Worm (Caenorhabditis elegans) whole organism, midembryonic: ENCODE data around the gene W03F9.2.

Source experiments
- T22C8.4 ChIP-seq: fragments of 200-800 bp; sonication (Bioruptor generic); IDR thresholded peaks from 2 replicates; pipeline ENCODE4 v1.3.6; 2022; ENCODE audit warnings: missing genetic modification characterization, missing compliant biosample characterization
- cog-1 ChIP-seq: sonication (generic microtip); optimal IDR thresholded peaks from 2 replicates; lab custom pipeline; 2016; ENCODE audit warnings: missing genetic modification characterization, missing compliant biosample characterization
- flt-1 ChIP-seq: fragments of 200-800 bp; sonication (Bioruptor generic); IDR thresholded peaks from 2 replicates; pipeline ENCODE4 v1.3.6; 2022; ENCODE audit warnings: missing genetic modification characterization, missing compliant biosample characterization
- klf-2 ChIP-seq: fragments of 200-800 bp; sonication (Bioruptor generic); conservative IDR thresholded peaks from 2 replicates; pipeline ENCODE4 v1.3.6; 2022; ENCODE audit warnings: missing genetic modification reagents, missing genetic modification characterization, missing compliant biosample characterization
- med-1 ChIP-seq: sonication (generic microtip); optimal IDR thresholded peaks from 2 replicates; lab custom pipeline; 2017; ENCODE audit warnings: missing genetic modification characterization, mild to moderate bottlenecking, missing compliant biosample characterization, antibody characterized with exemption, missing genetic modification reagents; ENCODE audit not compliant: insufficient read depth
- ref-1 ChIP-seq: fragments of 200-800 bp; sonication (Bioruptor generic); conservative IDR thresholded peaks from 2 replicates; pipeline ENCODE4 v1.3.6; 2022; ENCODE audit warnings: missing genetic modification reagents, missing genetic modification characterization, missing compliant biosample characterization
- tab-1 ChIP-seq: fragments of 200-800 bp; sonication (Bioruptor generic); IDR thresholded peaks from 2 replicates; pipeline ENCODE4 v1.3.6; 2022; ENCODE audit warnings: missing genetic modification characterization, missing compliant biosample characterization
- ztf-23 ChIP-seq: fragments of 200-800 bp; sonication (Bioruptor generic); IDR thresholded peaks from 2 replicates; pipeline ENCODE4 v1.3.6; 2022; ENCODE audit warnings: missing genetic modification reagents, missing genetic modification characterization, missing compliant biosample characterization
- ztf-29 ChIP-seq: fragments of 200-800 bp; sonication (Bioruptor generic); IDR thresholded peaks from 2 replicates; pipeline ENCODE4 v1.3.6; 2022; ENCODE audit warnings: missing genetic modification reagents, missing genetic modification characterization, missing compliant biosample characterization

W03F9.2 gene

DNA sequence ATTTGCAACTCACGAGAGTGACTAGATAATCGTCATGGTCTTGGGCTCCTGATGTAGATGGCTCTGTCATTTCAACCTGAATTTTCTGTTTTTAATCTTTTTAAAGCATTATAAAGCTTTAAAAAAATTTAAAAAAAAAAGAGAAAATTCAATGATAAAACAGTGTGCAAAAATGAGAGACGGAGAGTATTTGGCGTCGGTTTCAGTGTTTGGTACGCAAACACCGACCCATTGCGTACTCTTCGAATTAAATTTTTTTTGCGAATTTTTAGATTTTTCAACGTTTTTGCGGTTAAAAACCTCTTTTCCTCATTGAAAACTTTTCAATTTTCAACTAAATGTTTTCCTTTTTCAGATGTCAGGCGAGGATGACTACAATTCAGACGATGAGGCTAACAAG, at the start of gene W03F9.2, which contains the start of gene sftb-2:
TSS of gene W03F9.2 (minus strand) at position 153 of the 400 bp plus-strand sequence.
TSS of gene sftb-2 (plus strand) at position 356 of the 400 bp plus-strand sequence.
- peak; percentile 33; the same call in 1 of the 2 replicates for TF ChIP-seq flt-1 (GFP tag; lab: Robert Waterston, UW)
- no peak for TF ChIP-seq ref-1 (GFP tag; lab: Robert Waterston, UW)
- TF ChIP-seq klf-2: no peak

ce11 chrV:176870-177467, 49.1 kb upstream of the W03F9.2 start, which contains the start of gene cul-3:
Gene cul-3 (plus strand): TSS chrV:177417.
- TF ChIP-seq ztf-23 (GFP tag; lab: Robert Waterston, UW) (no peak), T22C8.4 (no peak), cog-1 (tag; lab: Kevin White, UChicago) (no peak), med-1 (GFP tag; lab: Kevin White, UChicago) (no peak), flt-1 (GFP tag; lab: Robert Waterston, UW) (no peak), ref-1 (GFP tag; lab: Robert Waterston, UW) (no peak), klf-2 (no peak), tab-1 (no peak), ztf-29 (no peak)

- TF ChIP-seq tab-1 (no peak), ztf-29 (no peak), klf-2 (no peak), med-1 (GFP tag; lab: Kevin White, UChicago) (no peak), ref-1 (GFP tag; lab: Robert Waterston, UW) (no peak), T22C8.4 (no peak), cog-1 (tag; lab: Kevin White, UChicago) (no peak), flt-1 (GFP tag; lab: Robert Waterston, UW) (no peak), ztf-23 (GFP tag; lab: Robert Waterston, UW) (no peak)
Observed at ce11 chrV:174520-174919, 46.7 kb upstream of the W03F9.2 start.

ce11 chrV:173437-173836, 45.6 kb upstream of the W03F9.2 start:
- TF ChIP-seq flt-1 (GFP tag; lab: Robert Waterston, UW) (no peak), med-1 (GFP tag; lab: Kevin White, UChicago) (no peak), klf-2 (0 out of 2 replicates have a peak, but pooled peaks have one; percentile 31)

- TF ChIP-seq T22C8.4: no peak
Observed at ce11 chrV:172110-172509, 44.3 kb upstream of the W03F9.2 start, which contains the start of gene cfap-36. Gene cfap-36 (minus strand): TSS chrV:172210.

DNA sequence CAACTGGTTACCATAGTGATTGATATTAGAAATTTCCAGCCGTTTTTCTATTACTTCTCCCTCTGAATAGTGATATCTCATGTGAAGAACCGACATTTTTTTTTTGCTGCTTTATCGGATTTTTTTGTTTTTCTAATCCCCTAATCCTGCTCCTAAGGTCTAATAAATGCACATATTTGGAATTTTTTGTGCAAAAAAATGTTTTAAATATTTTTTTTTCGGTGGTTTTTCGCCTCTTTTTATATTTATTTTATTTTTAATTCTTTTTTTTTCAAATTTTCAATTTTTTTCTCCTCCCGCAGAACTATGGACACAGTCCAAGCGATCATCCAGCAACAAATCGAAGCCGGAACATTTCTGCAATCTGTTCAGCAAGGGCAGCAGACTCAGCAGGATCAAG, 38.9 kb upstream of the W03F9.2 start, which contains the start of gene Y108G3AL.2:
TSS of gene Y108G3AL.2 (plus strand) at position 301 of the 400 bp plus-strand sequence.
- TF ChIP-seq ztf-23 (GFP tag; lab: Robert Waterston, UW) (no peak), cog-1 (tag; lab: Kevin White, UChicago) (no peak), T22C8.4 (no peak)

DNA sequence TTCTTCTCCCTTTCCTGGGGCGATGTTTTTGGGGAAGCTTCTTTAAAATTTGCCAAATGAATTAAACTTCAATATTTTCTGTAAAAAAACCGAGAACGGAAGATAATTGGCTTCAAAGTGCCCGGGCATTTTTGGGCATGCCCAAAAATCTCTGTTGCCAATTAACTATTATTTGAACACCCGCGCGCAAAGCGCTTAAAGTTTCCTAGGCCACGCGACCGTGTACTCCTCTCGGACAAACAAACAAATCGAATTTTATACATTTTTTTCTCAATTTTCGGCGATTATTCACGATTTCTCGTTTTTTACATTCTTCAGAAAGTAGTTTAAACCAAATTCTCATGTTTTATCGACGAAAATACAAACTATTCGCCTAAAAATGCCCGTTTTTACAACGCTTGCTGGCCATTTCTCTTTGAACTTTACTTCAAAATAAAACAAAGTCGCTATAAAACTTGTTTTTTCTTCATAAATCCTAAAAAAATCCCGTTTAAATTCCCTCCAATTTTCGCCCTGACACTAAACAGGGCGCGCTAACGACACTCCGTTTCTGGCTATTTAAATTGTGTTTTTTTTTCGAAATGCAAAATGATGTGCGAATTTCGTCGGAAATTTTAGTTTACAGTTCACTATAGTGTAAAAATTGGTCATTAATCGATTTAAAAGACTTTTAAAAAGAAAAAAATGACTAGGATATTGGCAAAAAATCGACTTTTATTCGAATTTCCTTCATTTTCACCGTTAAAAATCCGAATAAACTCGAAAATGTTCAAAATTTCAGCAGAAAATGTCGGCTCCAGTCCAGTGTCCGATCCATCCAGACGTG, 28.4 kb upstream of the W03F9.2 start, which contains the start of gene ttb-1:
TSS of gene ttb-1 (plus strand) at position 776 of the 826 bp plus-strand sequence.
- TF ChIP-seq ztf-23 (GFP tag; lab: Robert Waterston, UW): peak; percentile 52; the same call in 1 of the 2 replicates
- TF ChIP-seq ref-1 (GFP tag; lab: Robert Waterston, UW): no peak
- no peak for TF ChIP-seq cog-1 (tag; lab: Kevin White, UChicago)
- no peak; the same call in 1 of the 2 replicates for TF ChIP-seq tab-1
- TF ChIP-seq T22C8.4: no peak
- TF ChIP-seq flt-1 (GFP tag; lab: Robert Waterston, UW): peak; percentile 63; the same call in 1 of the 2 replicates
- no peak for TF ChIP-seq med-1 (GFP tag; lab: Kevin White, UChicago)
- TF ChIP-seq ztf-29: peak; percentile 49; the same call in 1 of the 2 replicates
- no peak for TF ChIP-seq klf-2

ce11 chrV:155215-155614, 27.4 kb upstream of the W03F9.2 start:
- TF ChIP-seq klf-2: 0 out of 2 replicates have a peak, but pooled peaks have one; percentile 9
- no peak for TF ChIP-seq med-1 (GFP tag; lab: Kevin White, UChicago)
- peak; percentile 51; the same call in 1 of the 2 replicates for TF ChIP-seq ztf-23 (GFP tag; lab: Robert Waterston, UW)
- 0 out of 2 replicates have a peak, but pooled peaks have one; percentile 55 for TF ChIP-seq flt-1 (GFP tag; lab: Robert Waterston, UW)

- 0 out of 2 replicates have a peak, but pooled peaks have one; percentile 7 for TF ChIP-seq ztf-23 (GFP tag; lab: Robert Waterston, UW)
- no peak for TF ChIP-seq cog-1 (tag; lab: Kevin White, UChicago)
- TF ChIP-seq klf-2: no peak
- TF ChIP-seq tab-1: 0 out of 2 replicates have a peak, but pooled peaks have one; percentile 65
- no peak for TF ChIP-seq ref-1 (GFP tag; lab: Robert Waterston, UW)
- 0 out of 2 replicates have a peak, but pooled peaks have one; percentile 7 for TF ChIP-seq T22C8.4
- no peak for TF ChIP-seq ztf-29
- no peak for TF ChIP-seq med-1 (GFP tag; lab: Kevin White, UChicago)
- 0 out of 2 replicates have a peak, but pooled peaks have one; percentile 25 for TF ChIP-seq flt-1 (GFP tag; lab: Robert Waterston, UW)
Observed at ce11 chrV:153867-154266, 26.0 kb upstream of the W03F9.2 start.

ce11 chrV:152156-152555, 24.3 kb upstream of the W03F9.2 start:
- no peak for TF ChIP-seq ztf-29
- 0 out of 2 replicates have a peak, but pooled peaks have one; percentile 41 for TF ChIP-seq flt-1 (GFP tag; lab: Robert Waterston, UW)
